Worm (Caenorhabditis elegans): ENCODE results near the gene par-3.

The par-3 gene

ce11 chrIII:5622232-5623009 lies 41.6 kb upstream of the par-3 start:
- no peak for TF ChIP-seq mab-5 (tag; optimal IDR thresholded peaks at IDR 0.05)
- TF ChIP-seq unc-39 (tag; optimal IDR thresholded peaks at IDR 0.05): no peak
- no peak for TF ChIP-seq pha-4 (tag; optimal IDR thresholded peaks at IDR 0.05)

DNA sequence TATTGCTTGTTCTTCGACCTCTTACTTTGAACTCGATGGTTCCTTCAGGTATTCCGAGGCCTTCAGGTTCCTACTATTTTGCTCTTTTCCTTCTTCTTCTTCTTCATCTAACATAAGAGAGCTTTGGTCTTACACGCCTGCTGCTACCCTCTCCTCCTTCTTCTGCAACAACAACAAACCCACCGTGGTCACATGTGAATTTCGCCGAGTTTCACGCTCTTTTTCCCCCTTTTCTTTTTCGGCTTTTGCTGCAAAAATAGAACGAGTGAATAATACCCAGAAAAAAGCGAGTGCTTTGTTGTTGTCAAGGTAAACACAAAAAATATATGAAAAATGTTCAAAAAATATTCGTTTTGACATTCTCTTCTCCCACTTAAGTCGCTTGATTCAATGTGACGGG lies 40.6 kb upstream of the par-3 start:
- TF ChIP-seq nhr-237 (tag; optimal IDR thresholded peaks at IDR 0.05): no peak
- TF ChIP-seq drap-1 (GFP tag; optimal IDR thresholded peaks at IDR 0.05): no peak
- TF ChIP-seq unc-120 (tag; optimal IDR thresholded peaks at IDR 0.05; ENCODE audit: poor library complexity, severe bottlenecking): peak; percentile 30
- no peak for TF ChIP-seq cnd-1 (tag; optimal IDR thresholded peaks at IDR 0.05)
- TF ChIP-seq nhr-28 (tag; optimal IDR thresholded peaks at IDR 0.05): no peak
- no peak for TF ChIP-seq ceh-83 (GFP tag; optimal IDR thresholded peaks at IDR 0.05)
- no peak for TF ChIP-seq mab-5 (tag; optimal IDR thresholded peaks at IDR 0.05)
- TF ChIP-seq lin-13 (tag; optimal IDR thresholded peaks at IDR 0.05): no peak
- TF ChIP-seq ceh-43 (GFP tag; optimal IDR thresholded peaks at IDR 0.05): no peak
- TF ChIP-seq ztf-11 (tag; optimal IDR thresholded peaks at IDR 0.05): no peak
- TF ChIP-seq hlh-1 (tag; optimal IDR thresholded peaks at IDR 0.05): peak; percentile 38
- no peak for TF ChIP-seq ham-2 (GFP tag; optimal IDR thresholded peaks at IDR 0.05)
- no peak for TF ChIP-seq bed-3 (GFP tag; optimal IDR thresholded peaks at IDR 0.05)

DNA sequence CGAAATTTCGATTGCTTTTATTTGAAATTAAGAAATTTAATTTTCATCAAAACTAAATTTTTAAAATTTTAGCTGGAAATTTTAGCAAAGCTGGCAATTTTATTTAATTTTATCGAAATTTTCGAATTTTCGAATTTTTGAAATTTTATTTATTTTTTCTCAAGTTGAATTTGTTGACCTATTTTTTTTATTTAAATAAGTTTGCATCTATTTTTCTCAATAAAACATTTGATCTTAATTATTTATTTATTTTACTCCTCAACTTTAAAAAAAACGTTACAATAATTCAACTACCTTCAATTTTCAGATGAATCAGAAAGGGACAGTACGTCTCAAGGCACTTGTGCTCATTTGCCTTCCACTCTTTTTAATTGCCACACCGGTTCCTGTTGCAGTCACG lies 39.2 kb upstream of the par-3 start, which contains the start of gene daf-4:
Gene daf-4, plus strand, starts transcription at position 301 of the 400 bp plus-strand sequence.
- no peak for TF ChIP-seq elt-1 (tag; optimal IDR thresholded peaks at IDR 0.05; ENCODE audit: borderline replicate concordance, insufficient read depth)
- TF ChIP-seq nhr-76 (tag; optimal IDR thresholded peaks at IDR 0.05): no peak
- TF ChIP-seq ceh-43 (GFP tag; optimal IDR thresholded peaks at IDR 0.05): no peak
- TF ChIP-seq elt-3 (tag; optimal IDR thresholded peaks at IDR 0.05): no peak
- TF ChIP-seq snpc-4 (tag; optimal IDR thresholded peaks at IDR 0.05): no peak
- TF ChIP-seq hlh-1 (tag; optimal IDR thresholded peaks at IDR 0.05): no peak
- no peak for TF ChIP-seq bed-3 (GFP tag; optimal IDR thresholded peaks at IDR 0.05)
- no peak for TF ChIP-seq nhr-12 (tag; optimal IDR thresholded peaks at IDR 0.05)
- no peak for TF ChIP-seq lin-13 (tag; optimal IDR thresholded peaks at IDR 0.05)
- TF ChIP-seq lsy-2 (tag; optimal IDR thresholded peaks at IDR 0.05): no peak
- no peak for TF ChIP-seq tbx-8 (GFP tag; optimal IDR thresholded peaks at IDR 0.05)
- TF ChIP-seq pha-4 (tag; optimal IDR thresholded peaks at IDR 0.05): no peak
- TF ChIP-seq ceh-83 (GFP tag; optimal IDR thresholded peaks at IDR 0.05): no peak
- no peak for TF ChIP-seq ztf-11 (tag; optimal IDR thresholded peaks at IDR 0.05)
- TF ChIP-seq sem-2 (GFP tag; optimal IDR thresholded peaks at IDR 0.05): no peak
- no peak for TF ChIP-seq nhr-2 (tag; optimal IDR thresholded peaks at IDR 0.05)
- no peak for TF ChIP-seq unc-120 (tag; optimal IDR thresholded peaks at IDR 0.05; ENCODE audit: poor library complexity, severe bottlenecking)
- no peak for TF ChIP-seq unc-62 (GFP tag; optimal IDR thresholded peaks at IDR 0.05)
- TF ChIP-seq drap-1 (GFP tag; optimal IDR thresholded peaks at IDR 0.05): no peak
- TF ChIP-seq lin-32 (GFP tag; optimal IDR thresholded peaks at IDR 0.05): no peak

ce11 chrIII:5627532-5627931 lies 36.5 kb upstream of the par-3 start:
- TF ChIP-seq zip-8 (tag; optimal IDR thresholded peaks at IDR 0.05): peak; percentile 90

- TF ChIP-seq ceh-83 (GFP tag; optimal IDR thresholded peaks at IDR 0.05) (no peak), ham-2 (GFP tag; optimal IDR thresholded peaks at IDR 0.05) (no peak)
Measured at ce11 chrIII:5629225-5629624, 34.8 kb upstream of the par-3 start.

ce11 chrIII:5630350-5630749 lies 33.7 kb upstream of the par-3 start:
- TF ChIP-seq elt-1 (tag; optimal IDR thresholded peaks at IDR 0.05; ENCODE audit: borderline replicate concordance, insufficient read depth) (no peak), blmp-1 (tag; optimal IDR thresholded peaks at IDR 0.05) (no peak), mep-1 (tag; optimal IDR thresholded peaks at IDR 0.05) (no peak), bed-3 (GFP tag; optimal IDR thresholded peaks at IDR 0.05) (no peak), ztf-11 (tag; optimal IDR thresholded peaks at IDR 0.05) (no peak), hlh-1 (tag; optimal IDR thresholded peaks at IDR 0.05) (no peak), sem-2 (GFP tag; optimal IDR thresholded peaks at IDR 0.05) (no peak), sptf-1 (tag; optimal IDR thresholded peaks at IDR 0.05) (no peak), nhr-237 (tag; optimal IDR thresholded peaks at IDR 0.05) (no peak), ham-2 (GFP tag; optimal IDR thresholded peaks at IDR 0.05) (no peak), lin-32 (GFP tag; optimal IDR thresholded peaks at IDR 0.05) (no peak), nhr-2 (tag; optimal IDR thresholded peaks at IDR 0.05) (no peak), lsy-2 (tag; optimal IDR thresholded peaks at IDR 0.05) (no peak), ceh-43 (GFP tag; optimal IDR thresholded peaks at IDR 0.05) (no peak), elt-3 (tag; optimal IDR thresholded peaks at IDR 0.05) (no peak), unc-120 (tag; optimal IDR thresholded peaks at IDR 0.05; ENCODE audit: poor library complexity, severe bottlenecking) (no peak), unc-62 (GFP tag; optimal IDR thresholded peaks at IDR 0.05) (no peak)

Measured in whole organism, mixed stage, embryonic.